Worm (Caenorhabditis elegans): ENCODE results near the gene F45E6.1.

F45E6.1 gene

DNA sequence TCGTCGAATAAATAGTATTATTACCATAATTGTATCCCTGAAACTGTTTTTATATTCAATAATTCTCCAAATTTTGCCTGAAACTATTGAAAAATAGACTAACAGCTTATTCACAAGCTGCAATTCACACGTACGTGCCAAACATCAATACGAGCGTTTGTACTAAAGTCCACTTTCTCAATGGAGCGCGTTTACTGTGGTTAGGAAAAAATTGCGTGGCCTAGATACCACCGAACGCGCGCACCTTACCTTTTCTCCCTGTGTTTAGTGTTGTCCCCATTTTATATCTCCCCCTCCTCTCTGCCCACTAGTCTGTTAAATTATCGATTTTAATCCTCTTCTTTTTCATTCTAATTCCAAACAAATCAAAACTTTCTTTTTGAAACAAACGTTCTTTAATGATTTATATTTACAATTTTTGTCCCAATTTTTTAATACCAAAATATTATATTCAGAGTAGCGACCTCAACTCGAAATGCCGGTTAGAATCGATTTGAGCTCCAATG is 22.9 kb downstream of the F45E6.1 start, which contains the start of the genes T18D3.9 and T18D3.1:
T18D3.9 (minus strand) TSS at position 168 of the 506 bp plus-strand sequence.
T18D3.1 (plus strand) TSS at position 456 of the 506 bp plus-strand sequence.
- TF ChIP-seq tbx-11 (GFP tag; IDR thresholded peaks at IDR 0.05): no peak
- TF ChIP-seq ceh-13 (GFP tag; optimal IDR thresholded peaks at IDR 0.05): no peak
- no peak for TF ChIP-seq hnd-1 (tag; optimal IDR thresholded peaks at IDR 0.05)
- no peak for TF ChIP-seq aly-1 (tag; optimal IDR thresholded peaks at IDR 0.05)
- no peak for TF ChIP-seq scrt-1 (GFP tag; IDR thresholded peaks at IDR 0.05)

DNA sequence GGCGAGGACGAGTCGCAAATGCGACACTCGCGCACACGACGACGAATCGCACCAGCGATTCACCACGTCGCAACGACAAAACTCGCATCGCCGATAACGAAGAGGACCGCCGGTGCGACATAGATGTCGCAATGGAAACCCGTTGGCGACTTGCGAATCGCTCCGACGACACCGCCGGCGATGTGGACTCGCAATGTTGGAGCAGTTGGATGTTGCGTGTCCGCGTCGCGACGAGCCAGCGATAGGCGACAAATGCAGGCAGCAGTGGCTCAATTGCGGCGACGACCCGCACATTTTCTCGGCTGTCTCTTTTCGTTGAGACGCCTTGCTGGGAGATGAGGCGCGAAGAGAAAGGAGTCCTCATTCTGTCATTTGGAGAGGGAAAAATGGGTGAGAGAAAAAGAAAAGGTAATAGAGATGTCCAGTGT is 25.1 kb downstream of the F45E6.1 start:
- TF ChIP-seq ama-1 (optimal IDR thresholded peaks at IDR 0.05) (no peak), hmg-4 (GFP tag; optimal IDR thresholded peaks at IDR 0.05) (peak; percentile 76), aly-1 (tag; optimal IDR thresholded peaks at IDR 0.05) (peak; percentile 44), hnd-1 (tag; optimal IDR thresholded peaks at IDR 0.05) (no peak), sea-1 (GFP tag; conservative IDR thresholded peaks at IDR 0.05) (0 out of 2 replicates have a peak, but pooled peaks have one; percentile 71), ceh-13 (GFP tag; optimal IDR thresholded peaks at IDR 0.05) (no peak), tbx-11 (GFP tag; IDR thresholded peaks at IDR 0.05) (0 out of 2 replicates have a peak, but pooled peaks have one; percentile 18), scrt-1 (GFP tag; IDR thresholded peaks at IDR 0.05) (no peak), flt-1 (GFP tag; IDR thresholded peaks at IDR 0.05) (no peak), B0310.2 (tag; optimal IDR thresholded peaks at IDR 0.05) (no peak), ceh-36 (tag; optimal IDR thresholded peaks at IDR 0.05) (no peak), pes-1 (GFP tag; IDR thresholded peaks at IDR 0.05) (no peak), F13C5.2 (tag; optimal IDR thresholded peaks at IDR 0.05) (no peak), hmbx-1 (tag; optimal IDR thresholded peaks at IDR 0.05) (no peak), tbx-37 (GFP tag; conservative IDR thresholded peaks at IDR 0.05) (no peak), tra-4 (tag; optimal IDR thresholded peaks at IDR 0.05) (no peak), ets-7 (tag; optimal IDR thresholded peaks at IDR 0.05) (peak; percentile 4)

DNA sequence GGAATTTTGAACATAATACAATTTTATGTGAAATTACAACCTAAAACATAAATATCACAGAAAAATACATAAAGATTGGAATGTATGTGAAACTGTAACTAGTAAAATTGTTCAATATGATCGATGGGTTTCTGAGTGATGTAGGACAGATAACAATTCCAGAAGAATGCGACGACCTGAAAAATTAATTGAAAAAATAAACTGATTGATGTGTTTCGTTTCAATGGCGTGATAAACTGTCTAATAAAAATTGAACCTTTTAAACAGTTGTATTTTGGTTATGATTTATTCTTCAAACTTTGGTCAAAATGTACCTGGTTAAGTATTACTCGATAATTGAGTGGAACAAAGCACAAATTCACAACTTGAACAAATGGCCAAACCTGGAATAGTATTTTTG is 26.0 kb downstream of the F45E6.1 start:
- TF ChIP-seq pes-1 (GFP tag; IDR thresholded peaks at IDR 0.05): no peak
- no peak for TF ChIP-seq ama-1 (optimal IDR thresholded peaks at IDR 0.05)
- TF ChIP-seq ceh-13 (GFP tag; optimal IDR thresholded peaks at IDR 0.05): no peak
- no peak for TF ChIP-seq tra-4 (tag; optimal IDR thresholded peaks at IDR 0.05)
- TF ChIP-seq ceh-36 (tag; optimal IDR thresholded peaks at IDR 0.05): no peak
- TF ChIP-seq tbx-11 (GFP tag; IDR thresholded peaks at IDR 0.05): no peak
- no peak for TF ChIP-seq flt-1 (GFP tag; IDR thresholded peaks at IDR 0.05)
- no peak for TF ChIP-seq B0310.2 (tag; optimal IDR thresholded peaks at IDR 0.05)

DNA sequence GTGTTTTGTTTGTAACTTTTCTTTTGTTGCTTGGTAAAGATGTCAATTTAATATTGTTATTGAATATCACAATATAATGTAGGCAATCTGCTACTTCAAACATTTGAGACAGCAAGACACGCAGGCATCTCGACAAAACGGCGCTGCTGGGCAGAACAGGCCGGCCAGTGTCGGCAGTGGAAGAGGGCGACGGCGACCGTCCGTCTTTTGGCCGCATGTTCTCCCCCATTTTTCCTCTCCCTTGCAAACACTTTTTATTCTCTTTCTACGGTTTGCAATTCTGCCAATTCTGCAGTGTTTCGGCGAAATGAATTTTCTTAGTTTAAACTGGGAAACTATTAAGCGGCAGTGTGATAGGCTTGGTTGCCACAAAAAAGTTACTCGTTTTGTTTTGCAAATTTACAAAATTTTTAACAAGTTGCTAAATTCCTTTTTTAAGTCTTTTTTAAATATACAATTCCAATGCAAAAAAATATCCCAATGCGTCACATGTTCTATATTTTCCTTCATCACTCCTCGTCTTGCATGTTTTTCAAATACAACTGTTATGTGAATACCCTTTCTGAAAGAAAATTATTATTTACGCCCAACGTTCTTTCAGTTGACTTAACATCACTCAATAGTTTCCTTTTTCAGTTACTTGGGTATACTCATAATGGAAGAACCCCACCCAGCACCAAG is 27.8 kb downstream of the F45E6.1 start, which contains the start of gene T18D3.6:
T18D3.6 (plus strand) TSS at position 631 of the 681 bp plus-strand sequence.
- TF ChIP-seq hnd-1 (tag; optimal IDR thresholded peaks at IDR 0.05) (no peak), hmg-4 (GFP tag; optimal IDR thresholded peaks at IDR 0.05) (peak; percentile 22)

DNA sequence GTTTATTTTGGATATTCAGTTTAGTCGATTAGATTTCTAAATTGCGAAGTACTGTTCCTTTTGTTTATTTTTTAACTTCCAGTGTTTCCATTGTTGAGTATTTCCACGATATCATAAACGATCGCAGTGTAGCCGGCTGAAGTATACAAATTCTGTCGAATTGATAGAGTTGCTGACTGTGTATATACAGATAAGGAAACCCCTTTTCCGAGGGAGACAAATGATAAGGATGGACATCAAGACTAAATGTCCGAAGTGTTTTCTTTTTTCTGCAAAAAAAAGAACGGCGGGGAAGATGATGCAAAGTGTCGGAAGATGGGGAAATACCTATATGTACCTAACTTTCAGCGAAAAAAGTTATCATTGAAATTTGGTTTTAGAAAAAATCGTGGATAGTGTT is 30.7 kb downstream of the F45E6.1 start:
- TF ChIP-seq ceh-36 (tag; optimal IDR thresholded peaks at IDR 0.05) (no peak), F13C5.2 (tag; optimal IDR thresholded peaks at IDR 0.05) (no peak), B0310.2 (tag; optimal IDR thresholded peaks at IDR 0.05) (no peak), ceh-13 (GFP tag; optimal IDR thresholded peaks at IDR 0.05) (no peak), tra-4 (tag; optimal IDR thresholded peaks at IDR 0.05) (no peak), hmbx-1 (tag; optimal IDR thresholded peaks at IDR 0.05) (no peak), hnd-1 (tag; optimal IDR thresholded peaks at IDR 0.05) (no peak), pes-1 (GFP tag; IDR thresholded peaks at IDR 0.05) (no peak), ama-1 (optimal IDR thresholded peaks at IDR 0.05) (no peak), scrt-1 (GFP tag; IDR thresholded peaks at IDR 0.05) (no peak), tbx-37 (GFP tag; conservative IDR thresholded peaks at IDR 0.05) (no peak), flt-1 (GFP tag; IDR thresholded peaks at IDR 0.05) (no peak), ets-7 (tag; optimal IDR thresholded peaks at IDR 0.05) (no peak), sea-1 (GFP tag; conservative IDR thresholded peaks at IDR 0.05) (no peak), tbx-11 (GFP tag; IDR thresholded peaks at IDR 0.05) (no peak), aly-1 (tag; optimal IDR thresholded peaks at IDR 0.05) (no peak), hmg-4 (GFP tag; optimal IDR thresholded peaks at IDR 0.05) (no peak)

DNA sequence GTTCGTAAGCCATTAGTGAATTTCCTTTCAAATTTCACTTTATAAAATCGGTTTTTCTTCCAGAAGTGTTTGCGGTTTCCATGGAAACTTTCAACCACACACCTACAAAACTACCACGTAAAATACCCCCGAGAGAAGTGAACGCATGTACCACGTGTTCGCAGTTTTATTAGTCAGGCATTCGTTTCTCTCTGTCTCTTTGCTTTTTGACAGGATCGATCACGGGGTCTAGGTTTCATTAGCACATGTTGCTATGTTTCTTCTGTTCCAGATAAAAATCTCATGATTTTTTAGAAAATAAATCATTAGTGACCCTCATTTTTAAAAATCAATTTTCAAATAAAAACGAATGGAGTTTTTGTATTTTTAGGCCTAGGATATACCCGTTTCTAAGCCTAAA is 32.8 kb downstream of the F45E6.1 start:
- TF ChIP-seq ceh-36 (tag; optimal IDR thresholded peaks at IDR 0.05): no peak
- TF ChIP-seq tra-4 (tag; optimal IDR thresholded peaks at IDR 0.05): no peak
- no peak for TF ChIP-seq tbx-37 (GFP tag; conservative IDR thresholded peaks at IDR 0.05)
- TF ChIP-seq pes-1 (GFP tag; IDR thresholded peaks at IDR 0.05): no peak
- no peak for TF ChIP-seq aly-1 (tag; optimal IDR thresholded peaks at IDR 0.05)
- no peak for TF ChIP-seq ets-7 (tag; optimal IDR thresholded peaks at IDR 0.05)
- TF ChIP-seq B0310.2 (tag; optimal IDR thresholded peaks at IDR 0.05): no peak
- TF ChIP-seq flt-1 (GFP tag; IDR thresholded peaks at IDR 0.05): no peak
- no peak for TF ChIP-seq tbx-11 (GFP tag; IDR thresholded peaks at IDR 0.05)
- no peak for TF ChIP-seq hmbx-1 (tag; optimal IDR thresholded peaks at IDR 0.05)
- no peak for TF ChIP-seq scrt-1 (GFP tag; IDR thresholded peaks at IDR 0.05)
- TF ChIP-seq F13C5.2 (tag; optimal IDR thresholded peaks at IDR 0.05): no peak
- TF ChIP-seq sea-1 (GFP tag; conservative IDR thresholded peaks at IDR 0.05): no peak
- no peak for TF ChIP-seq hnd-1 (tag; optimal IDR thresholded peaks at IDR 0.05)

DNA sequence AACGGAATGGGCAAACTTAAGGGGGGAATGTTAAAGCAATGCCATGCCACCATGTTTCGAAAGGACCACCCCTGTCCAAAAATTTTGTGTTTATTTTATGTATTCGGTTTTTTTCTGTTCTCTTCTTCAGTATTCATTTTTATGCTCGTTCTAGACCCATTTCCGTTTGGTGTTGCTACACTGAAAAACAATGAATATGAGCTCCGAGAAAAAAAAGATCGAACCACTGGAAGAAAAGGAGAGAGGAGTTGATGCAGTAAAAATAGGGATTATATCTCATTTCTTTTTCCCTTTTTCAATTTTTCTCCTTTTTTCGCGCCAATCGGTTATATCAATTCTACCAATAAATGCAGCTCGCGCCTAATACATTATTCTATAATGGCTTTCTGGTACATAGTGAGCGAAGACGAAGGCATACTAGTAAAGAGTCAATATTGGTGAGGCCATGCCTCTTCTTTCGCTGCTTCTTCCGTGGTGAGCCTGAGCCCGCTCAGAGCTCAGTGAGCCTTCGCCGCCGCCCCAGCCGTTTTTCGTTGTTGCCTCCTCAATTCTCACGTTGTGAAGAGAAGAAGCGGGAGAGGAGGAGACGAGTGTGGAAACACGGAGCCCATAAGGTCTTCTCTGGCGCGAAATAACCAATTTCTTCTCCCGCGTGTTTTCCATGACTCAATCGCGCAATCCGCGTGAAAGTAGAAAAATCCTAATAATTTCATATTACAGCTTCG is 37.1 kb downstream of the F45E6.1 start:
- TF ChIP-seq ceh-36 (tag; optimal IDR thresholded peaks at IDR 0.05): no peak
- TF ChIP-seq hnd-1 (tag; optimal IDR thresholded peaks at IDR 0.05): no peak
- no peak for TF ChIP-seq pes-1 (GFP tag; IDR thresholded peaks at IDR 0.05)
- no peak for TF ChIP-seq tbx-11 (GFP tag; IDR thresholded peaks at IDR 0.05)
- TF ChIP-seq sea-1 (GFP tag; conservative IDR thresholded peaks at IDR 0.05): no peak
- TF ChIP-seq tra-4 (tag; optimal IDR thresholded peaks at IDR 0.05): no peak
- no peak for TF ChIP-seq aly-1 (tag; optimal IDR thresholded peaks at IDR 0.05)
- no peak for TF ChIP-seq hmbx-1 (tag; optimal IDR thresholded peaks at IDR 0.05)
- TF ChIP-seq scrt-1 (GFP tag; IDR thresholded peaks at IDR 0.05): no peak
- TF ChIP-seq flt-1 (GFP tag; IDR thresholded peaks at IDR 0.05): no peak
- no peak for TF ChIP-seq ama-1 (optimal IDR thresholded peaks at IDR 0.05)
- no peak for TF ChIP-seq B0310.2 (tag; optimal IDR thresholded peaks at IDR 0.05)
- TF ChIP-seq tbx-37 (GFP tag; conservative IDR thresholded peaks at IDR 0.05): no peak
- TF ChIP-seq ets-7 (tag; optimal IDR thresholded peaks at IDR 0.05): no peak
- TF ChIP-seq hmg-4 (GFP tag; optimal IDR thresholded peaks at IDR 0.05): no peak
- no peak for TF ChIP-seq F13C5.2 (tag; optimal IDR thresholded peaks at IDR 0.05)
- TF ChIP-seq ceh-13 (GFP tag; optimal IDR thresholded peaks at IDR 0.05): no peak
